Worm (Caenorhabditis elegans): ENCODE data around the gene Y82E9BR.18.

ce11 chrIII:1446747-1447146 is 36.6 kb downstream of the Y82E9BR.18 start:
- TF ChIP-seq hlh-8 (tag; optimal IDR thresholded peaks at IDR 0.05) = no peak
- TF ChIP-seq pha-4 (tag; optimal IDR thresholded peaks at IDR 0.05) = no peak

Data from whole organism, late embryonic.